Worm (Caenorhabditis elegans) whole organism, young adult: ENCODE data around the gene F23D12.7.

ENCODE experiments used
- C17E4.6 ChIP-seq: fragments of 200-800 bp; sonication (Bioruptor generic); IDR thresholded peaks from 2 replicates; pipeline ENCODE4 v1.3.6; 2022; ENCODE audit warnings: missing genetic modification reagents, missing genetic modification characterization, missing compliant biosample characterization
- D2030.7 ChIP-seq: fragments of 200-800 bp; sonication (Bioruptor generic); IDR thresholded peaks from 2 replicates; pipeline ENCODE4 v1.3.6; 2022; ENCODE audit warnings: missing genetic modification reagents, missing genetic modification characterization, missing compliant biosample characterization
- Y56A3A.18 ChIP-seq: fragments of 200-800 bp; sonication (Bioruptor generic); IDR thresholded peaks from 2 replicates; pipeline ENCODE4 v1.3.6; 2022; ENCODE audit warnings: missing genetic modification reagents, missing genetic modification characterization, missing compliant biosample characterization
- bed-2 ChIP-seq: fragments of 200-800 bp; sonication (Bioruptor generic); IDR thresholded peaks from 2 replicates; pipeline ENCODE4 v1.3.6; 2022; ENCODE audit warnings: missing genetic modification reagents, missing genetic modification characterization, missing compliant biosample characterization
- ceh-79 ChIP-seq: sonication (generic microtip); optimal IDR thresholded peaks from 2 replicates; lab custom pipeline; 2017; ENCODE audit warnings: mild to moderate bottlenecking, missing genetic modification characterization, missing compliant biosample characterization
- ets-4 ChIP-seq: fragments of 200-800 bp; sonication (Bioruptor generic); optimal IDR thresholded peaks from 2 replicates; lab custom pipeline; 2018; ENCODE audit warnings: mild to moderate bottlenecking, missing genetic modification characterization, missing compliant biosample characterization
- hsf-1 ChIP-seq: fragments of 200-800 bp; sonication (Bioruptor generic); IDR thresholded peaks from 2 replicates; pipeline ENCODE4 v1.3.6; 2022; ENCODE audit warnings: missing genetic modification reagents, missing genetic modification characterization, missing compliant biosample characterization
- lin-35 ChIP-seq, 3 experiments: fragments of 150-350 bp in 2 of 3; sonication (generic microtip) in 1 of 3; optimal IDR thresholded peaks; 2 replicates each; lab custom pipeline; 2014 to 2018; ENCODE audit warnings: missing biosample characterization in 3 of 3, missing genetic modification characterization in 3 of 3, missing genetic modification reagents in 3 of 3
- lin-40 ChIP-seq: sonication (generic microtip); optimal IDR thresholded peaks from 2 replicates; lab custom pipeline; 2016; ENCODE audit warnings: missing genetic modification characterization, mild to moderate bottlenecking, missing compliant biosample characterization, missing genotype, missing genetic modification reagents
- pha-4 ChIP-seq: fragments of 150-350 bp; sonication (generic microtip); optimal IDR thresholded peaks from 2 replicates; lab custom pipeline; 2014; ENCODE audit warnings: missing biosample characterization, missing genetic modification reagents, missing genetic modification characterization
- rcor-1 ChIP-seq: fragments of 200-800 bp; sonication (Bioruptor generic); IDR thresholded peaks from 2 replicates; pipeline ENCODE4 v1.3.6; 2022; ENCODE audit warnings: missing genetic modification reagents, missing genetic modification characterization, missing compliant biosample characterization
- snpc-4 ChIP-seq, 5 experiments: fragments of 150-350 bp in 1 of 5; sonication (generic microtip) in 4 of 5; optimal IDR thresholded peaks; 2 replicates each; lab custom pipeline; 2014 to 2018; ENCODE audit warnings: missing genetic modification characterization in 5 of 5, missing biosample characterization in 3 of 5, antibody characterized with exemption in 2 of 5, mild to moderate bottlenecking in 2 of 5, missing compliant biosample characterization in 2 of 5, missing genotype in 2 of 5, moderate library complexity in 2 of 5, missing genetic modification reagents in 1 of 5
- unc-62 ChIP-seq: fragments of 150-350 bp; optimal IDR thresholded peaks from 2 replicates; lab custom pipeline; 2014; ENCODE audit warnings: missing biosample characterization, missing genetic modification reagents, missing genetic modification characterization
- ztf-22 ChIP-seq: fragments of 200-800 bp; sonication (Bioruptor generic); optimal IDR thresholded peaks from 2 replicates; lab custom pipeline; 2018; ENCODE audit warnings: mild to moderate bottlenecking, missing genetic modification characterization, moderate library complexity, missing compliant biosample characterization

ce11 chrX:14453735-14454134 lies at the start of gene F23D12.7:
- TF ChIP-seq D2030.7 (GFP tag; lab: Robert Waterston, UW) (no peak), lin-35 (GFP tag; optimal IDR thresholded peaks at IDR 0.05; lab: Kevin White, UChicago) (no peak), ceh-79 (tag; lab: Kevin White, UChicago) (no peak), lin-40 (no peak), rcor-1 (no peak), ztf-22 (GFP tag; lab: Kevin White, UChicago) (no peak), bed-2 (GFP tag; lab: Robert Waterston, UW) (no peak), pha-4 (tag; lab: Kevin White, UChicago) (no peak), snpc-4 (GFP tag; optimal IDR thresholded peaks at IDR 0.05; lab: Kevin White, UChicago) (no peak), snpc-4 (tag; optimal IDR thresholded peaks at IDR 0.05; lab: Kevin White, UChicago) (no peak), C17E4.6 (GFP tag; lab: Robert Waterston, UW) (no peak), unc-62 (no peak), ets-4 (GFP tag; lab: Kevin White, UChicago) (no peak), hsf-1 (no peak), Y56A3A.18 (GFP tag; lab: Robert Waterston, UW) (no peak)
